Fruit fly (Drosophila melanogaster): Measurements from ENCODE around the gene t-Grip91.

t-Grip91 gene

dm6 chr2L:15751259-15751555 lies 32.7 kb upstream of the t-Grip91 start:
- no peak for TF ChIP-seq tai (GFP tag; optimal IDR thresholded peaks at IDR 0.05)
- TF ChIP-seq CG9705 (GFP tag; optimal IDR thresholded peaks at IDR 0.05): no peak
- no peak for TF ChIP-seq Dfd (GFP tag; optimal IDR thresholded peaks at IDR 0.05)
- peak; percentile 18 for TF ChIP-seq woc (GFP tag; optimal IDR thresholded peaks at IDR 0.05)
- no peak for TF ChIP-seq rgr (GFP tag; optimal IDR thresholded peaks at IDR 0.05)
- no peak for TF ChIP-seq N (GFP tag; optimal IDR thresholded peaks at IDR 0.05)

DNA sequence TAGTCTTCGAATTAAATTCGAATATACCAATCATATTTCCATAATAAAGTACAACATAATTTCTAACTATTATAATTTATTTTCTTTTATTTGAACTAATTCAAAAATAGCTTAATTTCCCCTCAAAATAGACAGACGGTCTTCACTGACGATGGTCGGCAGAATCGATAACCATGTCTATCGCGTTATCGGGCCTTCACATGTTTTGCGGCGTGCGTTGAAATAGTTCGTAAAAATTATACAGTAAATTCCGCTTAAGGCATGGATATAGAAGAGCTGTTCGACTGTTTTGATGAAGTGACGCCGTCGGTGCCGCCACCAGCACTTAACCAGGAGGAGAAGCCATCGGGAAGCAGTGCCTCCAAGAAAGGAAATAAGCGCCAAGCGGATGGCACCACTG lies 31.8 kb upstream of the t-Grip91 start, which contains the start of gene Mtr4:
TSS of gene Mtr4 (plus strand) at position 168 of the 400 bp plus-strand sequence.
- TF ChIP-seq sv (GFP tag; optimal IDR thresholded peaks at IDR 0.05): no peak
- no peak for TF ChIP-seq Sp1 (GFP tag; optimal IDR thresholded peaks at IDR 0.05)
- no peak for TF ChIP-seq pan (optimal IDR thresholded peaks at IDR 0.05)
- TF ChIP-seq woc (GFP tag; optimal IDR thresholded peaks at IDR 0.05): no peak
- no peak for TF ChIP-seq rgr (GFP tag; optimal IDR thresholded peaks at IDR 0.05)
- no peak for TF ChIP-seq dl (GFP tag; optimal IDR thresholded peaks at IDR 0.05; ENCODE audit: insufficient read depth in 1 of 2, partially characterized antibody in 2 of 2)
- TF ChIP-seq Dfd (GFP tag; optimal IDR thresholded peaks at IDR 0.05): no peak
- no peak for TF ChIP-seq GATAd (GFP tag; optimal IDR thresholded peaks at IDR 0.05)
- no peak for TF ChIP-seq OdsH (GFP tag; optimal IDR thresholded peaks at IDR 0.05)

DNA sequence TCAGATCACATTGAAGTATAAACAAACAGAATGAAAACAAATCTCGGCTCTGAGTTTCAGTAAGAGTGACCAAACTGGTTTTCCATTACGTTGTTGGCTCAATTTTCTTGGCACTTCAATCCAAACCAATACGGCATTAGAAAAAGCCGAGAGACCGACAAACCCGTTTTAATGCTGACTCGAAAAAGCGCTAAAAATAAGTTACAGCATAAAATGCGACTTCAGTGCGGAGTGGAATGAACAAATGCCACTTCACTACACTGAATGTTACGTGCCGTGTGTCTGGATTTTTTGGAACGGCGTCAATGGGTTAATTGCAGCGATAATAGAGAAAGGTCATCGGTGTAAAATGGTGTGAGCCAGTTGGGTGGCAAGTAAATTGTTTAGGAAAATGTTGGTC lies 23.2 kb upstream of the t-Grip91 start:
- no peak for TF ChIP-seq GATAd (GFP tag; optimal IDR thresholded peaks at IDR 0.05)
- no peak for TF ChIP-seq br (GFP tag; optimal IDR thresholded peaks at IDR 0.05)

DNA sequence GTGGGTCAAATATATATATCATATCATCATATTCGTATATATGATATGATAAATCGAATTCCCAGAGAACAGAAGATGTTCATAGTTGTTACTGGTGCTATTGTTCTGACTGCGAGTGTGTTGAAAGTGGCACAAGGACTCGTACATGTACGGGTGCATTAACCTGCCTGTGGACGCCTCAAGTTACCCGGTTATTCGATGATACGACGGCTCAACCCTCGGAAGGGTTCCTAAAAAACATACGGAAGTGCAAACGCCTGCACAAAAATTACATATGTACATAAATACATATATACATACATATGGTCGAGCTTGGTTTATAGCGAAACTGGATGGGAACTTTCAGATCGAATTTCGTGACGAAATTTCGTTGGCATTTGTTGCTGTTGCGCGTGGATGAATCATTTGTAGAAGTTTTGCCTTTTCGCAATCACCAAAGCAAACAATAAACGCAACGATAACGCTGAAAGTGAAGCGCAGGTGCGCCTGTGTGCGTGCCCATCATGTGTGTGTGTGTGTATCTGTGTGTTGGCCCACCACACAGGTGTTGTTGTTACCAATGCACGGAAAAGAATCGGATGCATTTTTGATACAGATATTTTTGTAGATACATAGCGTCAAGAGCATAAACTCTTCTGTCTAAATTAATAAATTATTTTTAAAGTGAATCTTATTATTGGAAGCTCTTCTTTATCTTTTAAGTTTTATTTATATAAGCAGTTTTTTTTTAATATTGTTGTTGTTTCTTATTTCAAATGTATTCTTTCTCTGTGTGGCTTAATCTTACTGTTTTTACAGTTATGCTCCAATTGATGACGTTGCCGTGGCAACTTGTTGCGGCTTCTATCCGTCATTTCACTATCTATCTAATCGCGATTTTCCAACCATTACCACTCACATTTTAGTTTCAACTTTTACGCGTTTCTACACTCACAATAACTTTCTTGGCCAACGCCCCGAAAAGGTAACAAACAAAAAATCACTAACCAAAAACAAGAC lies 22.2 kb upstream of the t-Grip91 start:
- TF ChIP-seq Vsx2 (GFP tag; optimal IDR thresholded peaks at IDR 0.05; ENCODE audit: partially characterized antibody) (no peak), Rel (GFP tag; optimal IDR thresholded peaks at IDR 0.05) (no peak), Rel (tag; optimal IDR thresholded peaks at IDR 0.05) (peak; percentile 1), usp (GFP tag; optimal IDR thresholded peaks at IDR 0.05) (no peak), dmrt93B (GFP tag; optimal IDR thresholded peaks at IDR 0.05) (peak; percentile 78), CG32264 (GFP tag; optimal IDR thresholded peaks at IDR 0.05) (peak; percentile 50), Abd-B (GFP tag; optimal IDR thresholded peaks at IDR 0.05) (no peak), Dfd (GFP tag; optimal IDR thresholded peaks at IDR 0.05) (no peak), ey (GFP tag; optimal IDR thresholded peaks at IDR 0.05) (peak; percentile 74), br (GFP tag; optimal IDR thresholded peaks at IDR 0.05) (peak; percentile 79), brk (GFP tag; optimal IDR thresholded peaks at IDR 0.05) (no peak), CG9705 (GFP tag; optimal IDR thresholded peaks at IDR 0.05) (peak; percentile 33), GATAd (GFP tag; optimal IDR thresholded peaks at IDR 0.05) (no peak), tai (GFP tag; optimal IDR thresholded peaks at IDR 0.05) (no peak), sage (GFP tag; optimal IDR thresholded peaks at IDR 0.05) (peak; percentile 66), CrebA (GFP tag; optimal IDR thresholded peaks at IDR 0.05; ENCODE audit: borderline replicate concordance) (no peak), foxo (GFP tag; optimal IDR thresholded peaks at IDR 0.05) (peak in 1 of 2 experiments; percentile 83), Jra (GFP tag; optimal IDR thresholded peaks at IDR 0.05) (peak; percentile 62), Hr83 (GFP tag; optimal IDR thresholded peaks at IDR 0.05; ENCODE audit: poor library complexity, severe bottlenecking) (peak; percentile 66), Sp1 (GFP tag; optimal IDR thresholded peaks at IDR 0.05) (peak; percentile 88), sv (GFP tag; optimal IDR thresholded peaks at IDR 0.05) (no peak), Hr78 (GFP tag; optimal IDR thresholded peaks at IDR 0.05) (no peak), lola (GFP tag; optimal IDR thresholded peaks at IDR 0.05) (no peak), HLH106 (tag; optimal IDR thresholded peaks at IDR 0.05) (peak; percentile 88), Hnf4 (GFP tag; optimal IDR thresholded peaks at IDR 0.05) (peak; percentile 5), psq (GFP tag; optimal IDR thresholded peaks at IDR 0.05) (peak; percentile 85), Mio (GFP tag; optimal IDR thresholded peaks at IDR 0.05) (no peak), rgr (GFP tag; optimal IDR thresholded peaks at IDR 0.05) (peak; percentile 85), N (GFP tag; optimal IDR thresholded peaks at IDR 0.05) (peak; percentile 41), h (GFP tag; optimal IDR thresholded peaks at IDR 0.05) (peak; percentile 90), jim (GFP tag; optimal IDR thresholded peaks at IDR 0.05) (no peak), woc (GFP tag; optimal IDR thresholded peaks at IDR 0.05) (peak; percentile 79), Dif (GFP tag; optimal IDR thresholded peaks at IDR 0.05; ENCODE audit: partially characterized antibody) (no peak), OdsH (GFP tag; optimal IDR thresholded peaks at IDR 0.05) (peak; percentile 80), fru (GFP tag; optimal IDR thresholded peaks at IDR 0.05) (peak; percentile 67), pan (optimal IDR thresholded peaks at IDR 0.05) (no peak), Myc (optimal IDR thresholded peaks at IDR 0.05) (no peak), dl (GFP tag; optimal IDR thresholded peaks at IDR 0.05; ENCODE audit: insufficient read depth in 1 of 2, partially characterized antibody in 2 of 2) (no peak), dsf (GFP tag; optimal IDR thresholded peaks at IDR 0.05; ENCODE audit: borderline replicate concordance) (peak; percentile 43)

Measured in whole organism, wandering third instar larva.